Fruit fly (Drosophila melanogaster): ENCODE data around the gene CG32832.

DNA sequence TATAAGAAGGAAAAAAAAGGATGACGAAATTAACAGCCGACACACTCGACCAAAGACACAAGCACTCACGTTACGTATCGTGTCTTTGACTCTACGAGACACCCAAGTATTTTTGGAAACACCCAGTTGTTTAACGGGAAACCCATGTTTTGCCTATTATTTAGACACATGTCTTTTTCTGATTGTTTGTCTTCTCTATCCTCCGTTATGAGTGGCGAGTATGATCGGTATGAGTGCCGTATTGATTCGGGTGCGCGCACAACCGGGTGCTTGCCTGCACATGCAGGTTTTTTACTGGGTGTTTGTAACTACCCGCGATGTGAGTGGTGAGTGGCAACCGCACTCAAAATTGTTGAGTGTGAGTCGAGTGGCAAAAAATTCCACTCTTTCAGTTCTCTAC, 20.0 kb downstream of the CG32832 start:
- TF ChIP-seq usp (GFP tag; optimal IDR thresholded peaks at IDR 0.05) (no peak), CG8478 (optimal IDR thresholded peaks at IDR 0.05) (no peak)

Data from whole organism.